Worm (Caenorhabditis elegans) whole organism, late embryonic: ENCODE data around the gene ZK381.8.

Experiments used
- ama-1 ChIP-seq: fragments of 150-350 bp; optimal IDR thresholded peaks from 2 replicates; lab custom pipeline; 2014
- ceh-22 ChIP-seq: sonication (generic microtip); optimal IDR thresholded peaks from 2 replicates; lab custom pipeline; 2017; ENCODE audit warnings: missing biosample characterization, missing genetic modification characterization
- ceh-31 ChIP-seq: sonication (generic microtip); optimal IDR thresholded peaks from 2 replicates; lab custom pipeline; 2016; ENCODE audit warnings: missing genetic modification characterization, missing compliant biosample characterization
- fkh-10 ChIP-seq: fragments of 150-350 bp; optimal IDR thresholded peaks from 2 replicates; lab custom pipeline; 2014; ENCODE audit warnings: missing biosample characterization, missing genetic modification reagents, missing genetic modification characterization
- hlh-8 ChIP-seq: sonication (generic microtip); optimal IDR thresholded peaks from 2 replicates; lab custom pipeline; 2016; ENCODE audit warnings: missing genotype, missing genetic modification characterization, missing compliant biosample characterization
- nhr-11 ChIP-seq: fragments of 150-350 bp; optimal IDR thresholded peaks from 2 replicates; lab custom pipeline; 2014; ENCODE audit warnings: missing biosample characterization, missing genetic modification characterization
- ztf-16 ChIP-seq: sonication (generic microtip); optimal IDR thresholded peaks from 2 replicates; lab custom pipeline; 2017; ENCODE audit warnings: missing genetic modification characterization, missing compliant biosample characterization

DNA sequence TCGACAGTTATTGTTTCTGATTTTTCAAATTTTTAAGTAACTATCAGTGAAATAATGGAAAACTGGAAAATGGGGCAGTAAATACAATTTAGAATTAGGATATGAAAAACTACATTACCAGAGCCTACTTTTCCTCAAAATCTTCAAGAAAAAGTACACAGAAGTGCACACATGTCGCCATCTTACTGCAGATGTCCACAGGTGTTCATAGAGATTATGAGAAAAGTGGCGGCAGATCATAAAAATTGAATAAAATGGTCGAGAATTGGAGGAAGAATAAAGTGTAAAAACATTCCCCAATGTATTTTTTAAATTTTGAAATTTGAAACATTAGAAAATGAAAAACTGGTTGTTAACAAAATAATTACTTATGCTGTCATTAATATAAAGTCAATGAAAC is 27.7 kb upstream of the ZK381.8 start:
- TF ChIP-seq ama-1 (lab: Kevin White, UChicago) (no peak), fkh-10 (GFP tag; lab: Kevin White, UChicago) (no peak), ztf-16 (tag; lab: Kevin White, UChicago) (no peak), hlh-8 (no peak), nhr-11 (tag; lab: Kevin White, UChicago) (no peak), ceh-31 (tag; lab: Kevin White, UChicago) (no peak), ceh-22 (tag; lab: Kevin White, UChicago) (no peak)
